Fruit fly (Drosophila melanogaster): ENCODE data around the gene Or85a.
A peak's percentile ranks its signal among the peaks of the same experiment; 100 is the strongest.

The Or85a gene

dm6 chr3R:8329628-8330027 is 8.1 kb downstream of the Or85a start:
- TF ChIP-seq CG17801 (GFP tag; optimal IDR thresholded peaks at IDR 0.05; ENCODE audit: partially characterized antibody) = no peak

dm6 chr3R:8333768-8334470 is 12.4 kb downstream of the Or85a start, which contains the start of gene Poxm:
Gene Poxm, minus strand, starts transcription at chr3R:8333792.
- TF ChIP-seq CG17801 (GFP tag; optimal IDR thresholded peaks at IDR 0.05; ENCODE audit: partially characterized antibody) = no peak

- TF ChIP-seq CG17801 (GFP tag; optimal IDR thresholded peaks at IDR 0.05; ENCODE audit: partially characterized antibody) = no peak
Observed at dm6 chr3R:8334471-8334783, 12.9 kb downstream of the Or85a start.

- TF ChIP-seq CG17801 (GFP tag; optimal IDR thresholded peaks at IDR 0.05; ENCODE audit: partially characterized antibody) = no peak
Observed at dm6 chr3R:8334982-8335381, 13.4 kb downstream of the Or85a start.

- no peak for TF ChIP-seq CG17801 (GFP tag; optimal IDR thresholded peaks at IDR 0.05; ENCODE audit: partially characterized antibody)
Observed at dm6 chr3R:8336012-8336567, 14.5 kb downstream of the Or85a start.

dm6 chr3R:8340675-8341275 is 19.2 kb downstream of the Or85a start, which contains the start of the genes COX7A and Arl2:
Gene COX7A, minus strand, starts transcription at chr3R:8341043.
Gene Arl2, plus strand, starts transcription at chr3R:8341100.
- peak; percentile 35 for TF ChIP-seq CG17801 (GFP tag; optimal IDR thresholded peaks at IDR 0.05; ENCODE audit: partially characterized antibody)

dm6 chr3R:8343251-8343744 is 21.8 kb downstream of the Or85a start, which contains the start of the genes PNKP and COX7AL:
Gene PNKP, minus strand, starts transcription at chr3R:8343516.
Gene COX7AL, plus strand, starts transcription at chr3R:8343669.
- TF ChIP-seq CG17801 (GFP tag; optimal IDR thresholded peaks at IDR 0.05; ENCODE audit: partially characterized antibody) = no peak

- no peak for TF ChIP-seq CG17801 (GFP tag; optimal IDR thresholded peaks at IDR 0.05; ENCODE audit: partially characterized antibody)
Observed at dm6 chr3R:8344174-8344573, 22.6 kb downstream of the Or85a start, which contains the start of gene DppIII. Gene DppIII, plus strand, starts transcription at chr3R:8344400.

dm6 chr3R:8347279-8347678 is 25.7 kb downstream of the Or85a start, which contains the start of gene CG7352:
Gene CG7352, plus strand, starts transcription at chr3R:8347579.
- TF ChIP-seq CG17801 (GFP tag; optimal IDR thresholded peaks at IDR 0.05; ENCODE audit: partially characterized antibody) = no peak

- no peak for TF ChIP-seq CG17801 (GFP tag; optimal IDR thresholded peaks at IDR 0.05; ENCODE audit: partially characterized antibody)
Observed at dm6 chr3R:8347835-8348234, 26.3 kb downstream of the Or85a start.

- no peak for TF ChIP-seq CG17801 (GFP tag; optimal IDR thresholded peaks at IDR 0.05; ENCODE audit: partially characterized antibody)
Observed at dm6 chr3R:8349106-8349448, 27.5 kb downstream of the Or85a start.

- peak; percentile 69 for TF ChIP-seq CG17801 (GFP tag; optimal IDR thresholded peaks at IDR 0.05; ENCODE audit: partially characterized antibody)
Observed at dm6 chr3R:8349449-8350115, 28.0 kb downstream of the Or85a start, which contains the start of gene Atg13. Gene Atg13, plus strand, starts transcription at chr3R:8349815.

- TF ChIP-seq CG17801 (GFP tag; optimal IDR thresholded peaks at IDR 0.05; ENCODE audit: partially characterized antibody) = no peak
Observed at dm6 chr3R:8352961-8353728, 31.6 kb downstream of the Or85a start.

dm6 chr3R:8353994-8354393 is 32.4 kb downstream of the Or85a start:
- TF ChIP-seq CG17801 (GFP tag; optimal IDR thresholded peaks at IDR 0.05; ENCODE audit: partially characterized antibody) = no peak

dm6 chr3R:8354458-8354857 is 32.9 kb downstream of the Or85a start:
- peak; percentile 66 for TF ChIP-seq CG17801 (GFP tag; optimal IDR thresholded peaks at IDR 0.05; ENCODE audit: partially characterized antibody)

Data from ovary, adult (tissue).